Worm (Caenorhabditis elegans) whole organism, young adult: ENCODE results near the gene srh-215.

Experiments used
- die-1 ChIP-seq: sonication (generic microtip); optimal IDR thresholded peaks from 2 replicates; lab custom pipeline; 2016; ENCODE audit warnings: missing genotype, mild to moderate bottlenecking, missing genetic modification characterization, missing compliant biosample characterization
- lin-26 ChIP-seq: fragments of 200-800 bp; sonication (Bioruptor generic); IDR thresholded peaks from 2 replicates; pipeline ENCODE4 v1.3.6; 2022; ENCODE audit warnings: missing genetic modification reagents, missing genetic modification characterization, missing compliant biosample characterization

ce11 chrV:16794079-16794478, 37.7 kb downstream of the srh-215 start:
- TF ChIP-seq lin-26 (GFP tag; lab: Robert Waterston, UW): no peak
- TF ChIP-seq die-1 (tag; lab: Kevin White, UChicago): no peak
